Worm (Caenorhabditis elegans): ENCODE measurements around the gene F52D2.5.

ce11 chrX:1935438-1935837, 39.2 kb downstream of the F52D2.5 start:
- TF ChIP-seq W03F9.2 (tag; optimal IDR thresholded peaks at IDR 0.05) (no peak), dao-5 (tag; optimal IDR thresholded peaks at IDR 0.05) (no peak), him-1 (tag; optimal IDR thresholded peaks at IDR 0.05) (no peak)

Data from whole organism, L4/young adult.